Fruit fly (Drosophila melanogaster) S2 (cell line): ENCODE results near the gene CG31751.

Experiments
- CG8478 ChIP-seq: fragments of >200 bp; optimal IDR thresholded peaks from 2 replicates; lab custom pipeline; 2018
- CTCF ChIP-seq, 2 experiments: fragments of >200 bp; optimal IDR thresholded peaks; 2 replicates each; lab custom pipeline; 2018

Gene CG31751

DNA sequence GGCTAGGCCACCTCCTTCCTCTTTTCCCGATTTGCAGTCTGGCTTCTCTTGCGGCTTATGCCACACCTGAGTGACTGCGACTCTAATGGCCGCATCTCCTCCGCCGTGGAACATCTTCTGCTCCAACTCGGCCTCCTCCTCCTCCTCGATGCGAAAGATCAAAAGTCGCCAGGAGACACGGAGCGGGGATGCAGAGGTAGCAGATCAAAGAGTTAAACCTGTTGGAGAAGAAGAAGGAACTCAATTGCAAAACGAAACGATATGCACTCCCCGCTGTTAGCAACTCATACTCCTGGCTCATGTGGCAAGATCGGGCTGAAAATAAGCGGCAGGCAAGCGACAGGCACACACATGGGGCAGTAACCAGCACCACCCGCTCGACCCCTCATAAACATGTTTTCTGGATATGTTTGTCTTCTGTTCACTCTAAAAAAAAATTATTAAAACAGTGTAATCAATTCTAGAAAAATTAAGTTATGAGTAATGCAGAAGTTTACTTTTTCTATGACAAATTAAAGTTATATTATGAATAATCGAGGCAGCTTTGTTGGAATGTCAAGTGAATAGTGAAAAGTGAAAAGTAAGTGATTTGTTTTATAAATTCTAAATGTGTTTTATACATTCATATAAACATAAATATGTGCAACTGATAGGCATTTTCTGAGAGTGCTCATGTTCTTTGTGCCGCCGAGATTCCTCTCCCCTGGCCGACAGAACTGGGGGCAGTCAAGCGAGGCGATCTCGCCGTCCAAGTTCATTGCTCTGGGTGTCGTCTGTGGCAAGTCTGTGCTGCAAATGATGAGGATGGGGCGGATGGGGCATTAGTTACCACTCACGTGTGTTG is 12.1 kb upstream of the CG31751 start:
- no peak for TF ChIP-seq CG8478
- TF ChIP-seq CTCF (optimal IDR thresholded peaks at IDR 0.05; lab: Kevin White, UChicago): no peak

dm6 chr2L:18665952-18666606 is 10.9 kb upstream of the CG31751 start:
- TF ChIP-seq CG8478 (no peak), CTCF (optimal IDR thresholded peaks at IDR 0.05; lab: Kevin White, UChicago) (peak; percentile 93 to 97)

dm6 chr2L:18671146-18671545 is 5.9 kb upstream of the CG31751 start, which contains the start of gene CG43338:
TSS of gene CG43338 (minus strand) at chr2L:18671246.
- TF ChIP-seq CG8478: no peak
- no peak for TF ChIP-seq CTCF (optimal IDR thresholded peaks at IDR 0.05; lab: Kevin White, UChicago)

DNA sequence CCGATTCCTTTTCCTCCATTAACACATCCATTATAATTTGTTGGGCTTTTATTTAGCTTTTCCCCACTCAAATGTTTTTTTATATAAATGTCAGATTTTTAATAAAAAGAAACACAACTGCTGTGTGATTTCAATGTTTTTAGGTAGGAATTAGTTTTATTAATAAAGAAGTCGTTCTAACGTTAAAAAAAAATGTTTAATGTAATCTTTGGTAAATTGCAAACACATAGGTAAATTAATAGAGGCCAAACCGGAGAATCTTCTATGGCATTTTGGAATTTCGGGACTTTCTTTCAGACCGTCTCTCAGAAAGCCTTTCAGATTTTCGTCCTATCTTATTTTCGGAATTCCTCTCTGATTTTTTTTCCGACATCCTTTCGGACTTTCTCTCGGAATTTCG is 3.8 kb upstream of the CG31751 start, which contains the start of gene CG43339:
TSS of gene CG43339 (minus strand) at position 101 of the 400 bp plus-strand sequence.
- TF ChIP-seq CG8478: no peak
- no peak for TF ChIP-seq CTCF (optimal IDR thresholded peaks at IDR 0.05; lab: Kevin White, UChicago)

DNA sequence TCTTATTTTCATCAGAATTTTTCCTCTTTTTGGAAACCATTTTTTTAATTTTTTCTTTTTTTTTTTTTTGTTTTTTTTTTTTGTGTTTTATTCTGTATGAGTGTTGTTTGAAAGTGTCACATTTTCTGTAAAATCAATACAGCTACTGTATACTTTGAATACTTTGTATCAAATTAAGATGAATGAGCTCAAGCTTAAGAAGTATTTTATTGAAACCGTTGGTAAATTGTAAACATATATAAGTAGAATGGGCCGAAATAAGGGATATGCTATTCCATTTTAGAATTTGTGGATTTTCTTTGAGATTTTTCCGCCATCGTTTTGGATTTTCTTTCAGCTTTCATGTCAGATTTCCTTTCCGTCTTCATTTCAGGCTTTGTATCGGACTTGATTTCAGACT is 2.0 kb upstream of the CG31751 start, which contains the start of gene Mst36Fb:
TSS of gene Mst36Fb (minus strand) at position 101 of the 400 bp plus-strand sequence.
- TF ChIP-seq CTCF (optimal IDR thresholded peaks at IDR 0.05; lab: Kevin White, UChicago) (no peak), CG8478 (no peak)

DNA sequence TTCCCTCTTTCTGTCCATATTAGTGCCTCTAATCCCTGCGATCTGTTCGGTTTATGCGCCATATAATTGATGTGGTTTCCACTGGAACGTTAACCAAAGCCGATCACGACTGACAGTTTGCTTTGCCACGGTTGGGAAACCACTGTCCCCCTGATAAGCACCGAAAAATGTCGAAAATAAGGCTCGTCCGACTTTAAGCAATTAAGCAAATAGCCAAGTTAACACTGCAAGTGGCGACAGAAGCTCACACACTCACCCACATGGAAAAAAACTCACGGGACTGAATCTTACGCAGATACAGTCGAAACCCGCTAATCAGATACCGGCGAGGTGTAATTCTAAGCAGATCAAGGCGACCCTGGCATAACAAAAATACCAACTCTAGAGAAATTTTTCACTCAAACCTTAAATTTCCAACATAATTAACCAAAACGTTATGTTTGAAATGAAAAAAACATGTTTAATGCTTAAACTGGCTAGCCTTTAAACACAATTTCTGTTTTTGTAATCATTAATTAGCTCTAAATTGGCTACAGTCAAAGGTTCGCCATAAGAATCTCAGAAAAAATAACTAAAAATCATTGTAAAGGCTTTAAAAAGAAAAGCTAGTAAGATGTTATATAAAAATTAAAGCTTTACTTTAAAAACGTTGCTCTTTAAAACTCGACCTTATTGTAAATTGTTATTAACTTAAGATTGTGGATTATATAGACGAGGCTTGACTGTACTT is 1.1 kb downstream of the CG31751 start:
- TF ChIP-seq CTCF (optimal IDR thresholded peaks at IDR 0.05; lab: Kevin White, UChicago) (no peak), CG8478 (no peak)

- TF ChIP-seq CG8478 (no peak), CTCF (optimal IDR thresholded peaks at IDR 0.05; lab: Kevin White, UChicago) (no peak)
Measured at dm6 chr2L:18681903-18682302, 4.9 kb downstream of the CG31751 start, which contains the start of gene tos. TSS of gene tos (minus strand) at chr2L:18682075.

dm6 chr2L:18687827-18688226 is 10.8 kb downstream of the CG31751 start:
- TF ChIP-seq CG8478 (no peak), CTCF (optimal IDR thresholded peaks at IDR 0.05; lab: Kevin White, UChicago) (no peak)

- TF ChIP-seq CG8478 (no peak), CTCF (optimal IDR thresholded peaks at IDR 0.05; lab: Kevin White, UChicago) (peak; percentile 36 to 46)
Measured at dm6 chr2L:18688646-18689296, 11.8 kb downstream of the CG31751 start, which contains the start of gene msl-1. TSS of gene msl-1 (minus strand) at chr2L:18688800.

DNA sequence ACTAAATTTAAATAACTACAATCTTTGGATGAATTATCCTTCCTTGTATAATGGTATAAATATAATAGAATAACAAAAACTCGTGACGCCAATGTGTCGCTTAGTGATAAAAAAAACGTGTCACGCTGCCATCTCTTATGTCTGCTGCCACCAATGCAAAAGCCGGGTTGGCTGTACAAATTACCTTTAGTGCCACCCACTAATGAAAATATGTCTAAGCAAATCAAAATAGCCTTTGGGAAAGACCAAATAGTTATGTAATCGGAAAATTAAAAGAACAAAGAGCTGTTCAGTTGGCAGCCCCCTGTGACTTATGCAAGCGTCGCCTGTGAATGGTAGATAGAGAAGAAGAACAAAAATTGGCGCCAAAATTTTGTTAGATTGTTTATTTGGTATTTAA is 12.4 kb downstream of the CG31751 start, which contains the start of gene CG10336:
TSS of gene CG10336 (plus strand) at position 153 of the 400 bp plus-strand sequence.
- TF ChIP-seq CTCF (optimal IDR thresholded peaks at IDR 0.05; lab: Kevin White, UChicago): no peak

- TF ChIP-seq CG8478 (no peak), CTCF (optimal IDR thresholded peaks at IDR 0.05; lab: Kevin White, UChicago) (no peak)
Measured at dm6 chr2L:18693877-18694723, 17.1 kb downstream of the CG31751 start.

DNA sequence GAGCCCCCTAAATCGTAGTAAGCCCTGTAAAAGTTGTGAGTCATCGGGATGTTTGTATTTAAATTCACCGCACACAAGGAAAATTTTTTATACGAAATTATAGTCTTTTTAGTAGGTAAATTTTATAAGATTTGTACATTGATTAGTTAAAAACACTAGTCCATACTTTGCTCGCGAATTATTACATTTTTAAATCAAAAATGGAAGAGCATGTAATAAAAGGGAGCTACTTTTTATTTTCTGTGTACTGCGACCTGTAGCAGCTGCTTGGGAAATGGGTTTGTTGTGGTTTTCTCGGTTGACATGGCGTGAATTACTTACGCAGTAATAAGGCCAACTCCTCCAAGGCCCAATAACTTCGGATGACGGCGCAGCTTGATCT is 17.7 kb downstream of the CG31751 start:
- TF ChIP-seq CTCF (optimal IDR thresholded peaks at IDR 0.05; lab: Kevin White, UChicago) (no peak), CG8478 (no peak)

- no peak for TF ChIP-seq CG8478
- TF ChIP-seq CTCF (optimal IDR thresholded peaks at IDR 0.05; lab: Kevin White, UChicago): no peak
Measured at dm6 chr2L:18695404-18695804, 18.4 kb downstream of the CG31751 start, which contains the start of the genes CG10383 and CG10338. TSS of gene CG10383 (minus strand) at chr2L:18695602. TSS of gene CG10338 (plus strand) at chr2L:18695664.
